Fruit fly (Drosophila melanogaster) whole organism: Measurements from ENCODE around the gene mTerf5.

ENCODE experiments used
- Dll ChIP-seq: fragments of >200 bp; optimal IDR thresholded peaks from 2 replicates; lab custom pipeline; 2017
- EcR ChIP-seq, 2 experiments: fragments of >200 bp; optimal IDR thresholded peaks; 2 replicates each; lab custom pipeline; 2017; ENCODE audit warnings: missing biosample characterization in 2 of 2, missing genetic modification characterization in 2 of 2, missing genetic modification reagents in 2 of 2
- pan ChIP-seq: fragments of >200 bp; optimal IDR thresholded peaks from 2 replicates; lab custom pipeline; 2017

dm6 chr3R:18260016-18260415, 36.5 kb upstream of the mTerf5 start:
- no peak for TF ChIP-seq EcR (GFP tag; optimal IDR thresholded peaks at IDR 0.05; lab: Kevin White, UChicago)
- no peak for TF ChIP-seq pan
- no peak for TF ChIP-seq Dll
